Fruit fly (Drosophila melanogaster): ENCODE data around the gene RpLP0.

The RpLP0 gene

dm6 chr3L:22078063-22078462, 2.4 kb downstream of the RpLP0 start (continued):
- TF ChIP-seq CG7963 (GFP tag; IDR thresholded peaks at IDR 0.05; ENCODE audit: partially characterized antibody) (no peak), CG17568 (GFP tag; optimal IDR thresholded peaks at IDR 0.05) (peak; percentile 38), nerfin-1 (tag; optimal IDR thresholded peaks at IDR 0.05) (peak; percentile 14), corto (GFP tag; optimal IDR thresholded peaks at IDR 0.05) (no peak), CG42726 (GFP tag; IDR thresholded peaks at IDR 0.05; ENCODE audit: partially characterized antibody) (no peak; the same call in 1 of the 2 replicates), sens-2 (GFP tag; IDR thresholded peaks at IDR 0.05) (no peak), BtbVII (GFP tag; optimal IDR thresholded peaks at IDR 0.05) (no peak), CG14014 (GFP tag; IDR thresholded peaks at IDR 0.05) (peak; percentile 62; the same call in 1 of the 2 replicates), tin (GFP tag; optimal IDR thresholded peaks at IDR 0.05) (peak; percentile 64), dmrt99B (tag; optimal IDR thresholded peaks at IDR 0.05) (peak; percentile 43), Chrac-16 (GFP tag; optimal IDR thresholded peaks at IDR 0.05) (peak; percentile 64), CG12219 (GFP tag; optimal IDR thresholded peaks at IDR 0.05) (peak; percentile 43), Taf1 (GFP tag; IDR thresholded peaks at IDR 0.05) (no peak), Oaz (GFP tag; IDR thresholded peaks at IDR 0.05) (0 out of 2 replicates have a peak, but pooled peaks have one; percentile 24), gfzf (GFP tag; optimal IDR thresholded peaks at IDR 0.05) (no peak), D (optimal IDR thresholded peaks at IDR 0.05) (no peak), D (GFP tag; optimal IDR thresholded peaks at IDR 0.05) (peak; percentile 24), Mad (GFP tag; optimal IDR thresholded peaks at IDR 0.05) (peak; percentile 24), CG8290 (GFP tag; optimal IDR thresholded peaks at IDR 0.05) (peak; percentile 76), CG8290 (tag; optimal IDR thresholded peaks at IDR 0.05) (peak; percentile 37 to 83), mam (GFP tag; optimal IDR thresholded peaks at IDR 0.05) (peak; percentile 48), cg (GFP tag; optimal IDR thresholded peaks at IDR 0.05) (no peak), shn (GFP tag; optimal IDR thresholded peaks at IDR 0.05) (peak; percentile 36), tup (GFP tag; optimal IDR thresholded peaks at IDR 0.05) (peak; percentile 21), HLH54F (GFP tag; optimal IDR thresholded peaks at IDR 0.05) (peak; percentile 39), Usf (GFP tag; optimal IDR thresholded peaks at IDR 0.05) (peak; percentile 49), CG17829 (tag; optimal IDR thresholded peaks at IDR 0.05) (peak; percentile 47), CG2116 (GFP tag; optimal IDR thresholded peaks at IDR 0.05) (peak; percentile 37), CG9727 (GFP tag; optimal IDR thresholded peaks at IDR 0.05) (peak; percentile 67), CG15696 (tag; optimal IDR thresholded peaks at IDR 0.05) (peak; percentile 56), trh (GFP tag; optimal IDR thresholded peaks at IDR 0.05) (no peak), ttk (GFP tag; IDR thresholded peaks at IDR 0.05) (0 out of 2 replicates have a peak, but pooled peaks have one; percentile 35), unpg (GFP tag; optimal IDR thresholded peaks at IDR 0.05) (peak; percentile 63), CG10959 (GFP tag; IDR thresholded peaks at IDR 0.05) (peak; percentile 19; the same call in 1 of the 2 replicates), jumu (GFP tag; optimal IDR thresholded peaks at IDR 0.05) (peak; percentile 42), org-1 (GFP tag; optimal IDR thresholded peaks at IDR 0.05) (peak; percentile 31), CG3407 (GFP tag; optimal IDR thresholded peaks at IDR 0.05) (peak; percentile 7), CoRest (tag; optimal IDR thresholded peaks at IDR 0.05) (peak; percentile 58), Spps (tag; optimal IDR thresholded peaks at IDR 0.05) (peak; percentile 20), CG7928 (GFP tag; optimal IDR thresholded peaks at IDR 0.05) (no peak), CG11695 (GFP tag; IDR thresholded peaks at IDR 0.05) (peak; percentile 38; the same call in 1 of the 3 replicates), disco-r (GFP tag; optimal IDR thresholded peaks at IDR 0.05) (peak; percentile 34), CG12769 (tag; optimal IDR thresholded peaks at IDR 0.05) (peak; percentile 53), CG31388 (GFP tag; optimal IDR thresholded peaks at IDR 0.05) (no peak), CG18262 (tag; optimal IDR thresholded peaks at IDR 0.05) (peak; percentile 65), lola (GFP tag; optimal IDR thresholded peaks at IDR 0.05) (peak in 1 of 3 experiments; percentile 55), BEAF-32 (GFP tag; optimal IDR thresholded peaks at IDR 0.05) (peak; percentile 74), Asciz (GFP tag; optimal IDR thresholded peaks at IDR 0.05) (peak; percentile 31), CG8478 (optimal IDR thresholded peaks at IDR 0.05) (no peak), D19A (tag; optimal IDR thresholded peaks at IDR 0.05) (peak; percentile 39), Bteb2 (GFP tag; optimal IDR thresholded peaks at IDR 0.05) (peak; percentile 37)
